Worm (Caenorhabditis elegans) whole organism, L1 larva: Measurements from ENCODE around the gene irld-66.

Source experiments
- ceh-82 ChIP-seq, 3 experiments: fragments of 150-350 bp in 1 of 3; sonication (generic microtip) in 2 of 3; optimal IDR thresholded peaks; 2 replicates each; lab custom pipeline; 2014 to 2017; ENCODE audit warnings: missing biosample characterization in 3 of 3, missing genetic modification characterization in 3 of 3
- ceh-90 ChIP-seq: sonication (generic microtip); optimal IDR thresholded peaks from 2 replicates; lab custom pipeline; 2016; ENCODE audit warnings: missing genetic modification characterization, missing compliant biosample characterization
- lin-14 ChIP-seq: fragments of 200-800 bp; sonication (Bioruptor generic); optimal IDR thresholded peaks from 2 replicates; lab custom pipeline; 2018; ENCODE audit warnings: mild to moderate bottlenecking, missing genetic modification characterization, moderate library complexity, missing compliant biosample characterization
- lir-3 ChIP-seq: sonication (generic microtip); optimal IDR thresholded peaks from 2 replicates; lab custom pipeline; 2016; ENCODE audit warnings: mild to moderate bottlenecking, missing genetic modification characterization, moderate library complexity, missing compliant biosample characterization; ENCODE audit not compliant: poor library complexity
- nhr-237 ChIP-seq: fragments of 150-350 bp; optimal IDR thresholded peaks from 2 replicates; lab custom pipeline; 2014; ENCODE audit warnings: missing biosample characterization, missing genetic modification characterization
- nhr-28 ChIP-seq: fragments of 150-350 bp; optimal IDR thresholded peaks from 2 replicates; lab custom pipeline; 2014; ENCODE audit warnings: missing biosample characterization, missing genetic modification characterization
- nhr-47 ChIP-seq: sonication (generic microtip); optimal IDR thresholded peaks from 2 replicates; lab custom pipeline; 2016; ENCODE audit warnings: mild to moderate bottlenecking, missing genetic modification characterization, moderate library complexity, missing compliant biosample characterization
- rnt-1 ChIP-seq: sonication (generic microtip); optimal IDR thresholded peaks from 2 replicates; lab custom pipeline; 2016; ENCODE audit warnings: mild to moderate bottlenecking, missing genetic modification characterization, moderate library complexity, missing compliant biosample characterization
- sox-4 ChIP-seq: sonication (generic microtip); optimal IDR thresholded peaks from 2 replicates; lab custom pipeline; 2016; ENCODE audit warnings: missing genetic modification characterization, missing compliant biosample characterization
- sptf-1 ChIP-seq: fragments of 150-350 bp; optimal IDR thresholded peaks from 2 replicates; lab custom pipeline; 2014; ENCODE audit warnings: missing biosample characterization, missing genetic modification characterization
- unc-86 ChIP-seq: sonication (generic microtip); optimal IDR thresholded peaks from 2 replicates; lab custom pipeline; 2016; ENCODE audit warnings: missing genetic modification characterization, missing compliant biosample characterization

- no peak for TF ChIP-seq sptf-1 (tag; lab: Kevin White, UChicago)
- no peak for TF ChIP-seq nhr-28
- no peak for TF ChIP-seq lir-3 (tag; lab: Kevin White, UChicago)
- no peak for TF ChIP-seq ceh-82 (tag; optimal IDR thresholded peaks at IDR 0.05; lab: Kevin White, UChicago)
- no peak for TF ChIP-seq sox-4
- no peak for TF ChIP-seq unc-86 (tag; lab: Kevin White, UChicago)
- no peak for TF ChIP-seq ceh-90 (tag; lab: Kevin White, UChicago)
- TF ChIP-seq nhr-47 (tag; lab: Kevin White, UChicago), result no peak
- no peak for TF ChIP-seq rnt-1 (tag; lab: Kevin White, UChicago)
- no peak for TF ChIP-seq lin-14 (GFP tag; lab: Kevin White, UChicago)
- no peak for TF ChIP-seq nhr-237 (tag; lab: Kevin White, UChicago)
These were observed 25.7 kb upstream of the irld-66 start for ce11 chrII:2966350-2966749.
